Worm (Caenorhabditis elegans) whole organism, midembryonic: ENCODE results near the gene F41G3.18.

Experiments used
- T22C8.4 ChIP-seq: fragments of 200-800 bp; sonication (Bioruptor generic); IDR thresholded peaks from 2 replicates; pipeline ENCODE4 v1.3.6; 2022; ENCODE audit warnings: missing genetic modification characterization, missing compliant biosample characterization
- cog-1 ChIP-seq: sonication (generic microtip); optimal IDR thresholded peaks from 2 replicates; lab custom pipeline; 2016; ENCODE audit warnings: missing genetic modification characterization, missing compliant biosample characterization
- flt-1 ChIP-seq: fragments of 200-800 bp; sonication (Bioruptor generic); IDR thresholded peaks from 2 replicates; pipeline ENCODE4 v1.3.6; 2022; ENCODE audit warnings: missing genetic modification characterization, missing compliant biosample characterization
- klf-2 ChIP-seq: fragments of 200-800 bp; sonication (Bioruptor generic); conservative IDR thresholded peaks from 2 replicates; pipeline ENCODE4 v1.3.6; 2022; ENCODE audit warnings: missing genetic modification reagents, missing genetic modification characterization, missing compliant biosample characterization
- med-1 ChIP-seq: sonication (generic microtip); optimal IDR thresholded peaks from 2 replicates; lab custom pipeline; 2017; ENCODE audit warnings: missing genetic modification characterization, mild to moderate bottlenecking, missing compliant biosample characterization, antibody characterized with exemption, missing genetic modification reagents; ENCODE audit not compliant: insufficient read depth
- ref-1 ChIP-seq: fragments of 200-800 bp; sonication (Bioruptor generic); conservative IDR thresholded peaks from 2 replicates; pipeline ENCODE4 v1.3.6; 2022; ENCODE audit warnings: missing genetic modification reagents, missing genetic modification characterization, missing compliant biosample characterization
- tab-1 ChIP-seq: fragments of 200-800 bp; sonication (Bioruptor generic); IDR thresholded peaks from 2 replicates; pipeline ENCODE4 v1.3.6; 2022; ENCODE audit warnings: missing genetic modification characterization, missing compliant biosample characterization
- ztf-23 ChIP-seq: fragments of 200-800 bp; sonication (Bioruptor generic); IDR thresholded peaks from 2 replicates; pipeline ENCODE4 v1.3.6; 2022; ENCODE audit warnings: missing genetic modification reagents, missing genetic modification characterization, missing compliant biosample characterization
- ztf-29 ChIP-seq: fragments of 200-800 bp; sonication (Bioruptor generic); IDR thresholded peaks from 2 replicates; pipeline ENCODE4 v1.3.6; 2022; ENCODE audit warnings: missing genetic modification reagents, missing genetic modification characterization, missing compliant biosample characterization

The F41G3.18 gene

ce11 chrII:6810663-6811062 lies 42.5 kb downstream of the F41G3.18 start, which contains the start of gene snt-1:
Gene snt-1 (plus strand): TSS chrII:6810963.
- TF ChIP-seq ztf-29, result no peak
- no peak for TF ChIP-seq med-1 (GFP tag; lab: Kevin White, UChicago)
- TF ChIP-seq flt-1 (GFP tag; lab: Robert Waterston, UW), result no peak
- TF ChIP-seq ref-1 (GFP tag; lab: Robert Waterston, UW), result no peak
- no peak for TF ChIP-seq ztf-23
- TF ChIP-seq tab-1 (GFP tag; lab: Robert Waterston, UW), result no peak
- no peak for TF ChIP-seq cog-1
- no peak for TF ChIP-seq klf-2 (GFP tag; lab: Robert Waterston, UW)

ce11 chrII:6812514-6812913 lies 44.4 kb downstream of the F41G3.18 start:
- TF ChIP-seq flt-1 (GFP tag; lab: Robert Waterston, UW), result no peak
- no peak for TF ChIP-seq ztf-29
- no peak for TF ChIP-seq ref-1 (GFP tag; lab: Robert Waterston, UW)
- no peak for TF ChIP-seq T22C8.4
- TF ChIP-seq klf-2 (GFP tag; lab: Robert Waterston, UW), result no peak
- TF ChIP-seq med-1 (GFP tag; lab: Kevin White, UChicago), result no peak
- no peak for TF ChIP-seq cog-1
- TF ChIP-seq tab-1 (GFP tag; lab: Robert Waterston, UW), result no peak
- TF ChIP-seq ztf-23, result no peak

- TF ChIP-seq klf-2 (GFP tag; lab: Robert Waterston, UW) (no peak), tab-1 (GFP tag; lab: Robert Waterston, UW) (no peak), ztf-23 (no peak), T22C8.4 (no peak)
Observed at ce11 chrII:6816324-6816723, 48.2 kb downstream of the F41G3.18 start.
